Worm (Caenorhabditis elegans): ENCODE results near the gene glo-3.

glo-3 gene

DNA sequence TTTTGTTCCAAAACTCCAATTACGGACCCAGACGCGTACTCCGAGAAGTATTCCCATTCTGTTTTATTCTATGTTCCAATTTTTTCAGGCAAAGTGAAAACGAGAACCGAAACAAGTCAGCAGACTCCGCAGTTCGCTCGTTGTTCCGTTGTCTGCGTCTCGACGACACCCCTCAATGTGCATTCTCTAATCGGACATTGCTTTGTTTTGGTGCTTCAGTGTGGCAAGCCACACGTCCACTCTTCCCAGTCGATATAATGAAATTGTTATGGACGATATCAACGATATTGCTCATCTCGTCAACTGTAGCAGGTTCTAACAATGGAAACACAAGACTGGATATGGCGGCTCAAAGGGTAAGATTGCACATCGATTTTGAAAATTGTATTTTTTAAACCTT is 43.4 kb downstream of the glo-3 start, which contains the start of gene nhx-5:
Gene nhx-5 (plus strand): TSS at position 82 of the 400 bp plus-strand sequence.
- no peak for TF ChIP-seq snpc-4 (tag; optimal IDR thresholded peaks at IDR 0.05)
- no peak for TF ChIP-seq sma-9 (GFP tag; optimal IDR thresholded peaks at IDR 0.05)
- TF ChIP-seq sma-9 (tag; optimal IDR thresholded peaks at IDR 0.05): no peak
- no peak for TF ChIP-seq dmd-4 (tag; optimal IDR thresholded peaks at IDR 0.05)
